Worm (Caenorhabditis elegans) whole organism, midembryonic: Measurements from ENCODE around the gene srx-18.

ENCODE experiments used
- T22C8.4 ChIP-seq: fragments of 200-800 bp; sonication (Bioruptor generic); IDR thresholded peaks from 2 replicates; pipeline ENCODE4 v1.3.6; 2022; ENCODE audit warnings: missing genetic modification characterization, missing compliant biosample characterization
- flt-1 ChIP-seq: fragments of 200-800 bp; sonication (Bioruptor generic); IDR thresholded peaks from 2 replicates; pipeline ENCODE4 v1.3.6; 2022; ENCODE audit warnings: missing genetic modification characterization, missing compliant biosample characterization
- klf-2 ChIP-seq: fragments of 200-800 bp; sonication (Bioruptor generic); conservative IDR thresholded peaks from 2 replicates; pipeline ENCODE4 v1.3.6; 2022; ENCODE audit warnings: missing genetic modification reagents, missing genetic modification characterization, missing compliant biosample characterization
- ref-1 ChIP-seq: fragments of 200-800 bp; sonication (Bioruptor generic); conservative IDR thresholded peaks from 2 replicates; pipeline ENCODE4 v1.3.6; 2022; ENCODE audit warnings: missing genetic modification reagents, missing genetic modification characterization, missing compliant biosample characterization
- ztf-23 ChIP-seq: fragments of 200-800 bp; sonication (Bioruptor generic); IDR thresholded peaks from 2 replicates; pipeline ENCODE4 v1.3.6; 2022; ENCODE audit warnings: missing genetic modification reagents, missing genetic modification characterization, missing compliant biosample characterization
- ztf-29 ChIP-seq: fragments of 200-800 bp; sonication (Bioruptor generic); IDR thresholded peaks from 2 replicates; pipeline ENCODE4 v1.3.6; 2022; ENCODE audit warnings: missing genetic modification reagents, missing genetic modification characterization, missing compliant biosample characterization

DNA sequence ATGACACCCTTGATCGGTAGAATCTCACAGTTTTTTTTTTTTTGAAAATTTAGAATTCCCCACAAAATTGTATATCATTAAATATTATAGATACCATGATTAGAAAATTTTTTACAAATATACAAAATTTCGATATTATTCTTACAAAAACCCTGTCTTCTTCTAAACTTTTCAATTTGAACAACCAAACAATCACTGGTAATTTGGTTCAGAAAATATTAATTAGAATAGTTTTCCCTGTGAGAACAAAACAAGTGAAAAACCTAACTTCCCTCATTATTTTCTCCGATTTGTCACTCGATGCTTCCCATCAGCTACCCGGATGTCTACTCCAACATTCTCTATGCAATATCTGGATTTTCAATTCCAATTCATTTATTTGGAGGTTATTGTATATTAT, 11.4 kb upstream of the srx-18 start, which contains the start of gene srh-296:
- TF ChIP-seq T22C8.4 (GFP tag; lab: Robert Waterston, UW) (no peak), klf-2 (GFP tag; lab: Robert Waterston, UW) (no peak), ref-1 (GFP tag; lab: Robert Waterston, UW) (no peak), flt-1 (GFP tag; lab: Robert Waterston, UW) (no peak), ztf-23 (GFP tag; lab: Robert Waterston, UW) (no peak), ztf-29 (GFP tag; lab: Robert Waterston, UW) (no peak)
